Fruit fly (Drosophila melanogaster) whole organism, embryonic: ENCODE measurements around the gene CG18662.

ENCODE experiments used
- BtbVII ChIP-seq: fragments of 200-800 bp; sonication (Bioruptor generic); optimal IDR thresholded peaks from 3 replicates; lab custom pipeline; 2017; ENCODE audit warnings: missing biosample characterization, mild to moderate bottlenecking, missing genetic modification characterization
- CG10543 ChIP-seq: fragments of 200-800 bp; sonication (Bioruptor generic); optimal IDR thresholded peaks from 3 replicates; lab custom pipeline; 2017; ENCODE audit warnings: missing biosample characterization, mild to moderate bottlenecking, missing genetic modification characterization, moderate library complexity
- CG10959 ChIP-seq: fragments of 200-800 bp; sonication (Bioruptor generic); IDR thresholded peaks from 2 replicates; pipeline ENCODE4 v1.3.6; 2022; ENCODE audit warnings: missing biosample characterization, missing genetic modification characterization
- CG11398 ChIP-seq: fragments of 200-800 bp; sonication (Bioruptor generic); optimal IDR thresholded peaks from 2 replicates; lab custom pipeline; 2016; ENCODE audit warnings: missing biosample characterization, missing genetic modification characterization
- CG14014 ChIP-seq: fragments of 200-800 bp; sonication (Bioruptor generic); IDR thresholded peaks from 2 replicates; pipeline ENCODE4 v1.3.6; 2022; ENCODE audit warnings: missing biosample characterization, missing genetic modification characterization
- CG14710 ChIP-seq: fragments of 200-800 bp; sonication (Bioruptor generic); optimal IDR thresholded peaks from 3 replicates; lab custom pipeline; 2019; ENCODE audit warnings: missing biosample characterization, mild to moderate bottlenecking, missing genetic modification characterization, moderate library complexity
- CG15601 ChIP-seq: fragments of 200-800 bp; sonication (Bioruptor generic); optimal IDR thresholded peaks from 3 replicates; lab custom pipeline; 2019; ENCODE audit warnings: missing biosample characterization, mild to moderate bottlenecking, missing genetic modification characterization, moderate library complexity
- CG18599 ChIP-seq: fragments of 200-800 bp; sonication (Bioruptor generic); optimal IDR thresholded peaks from 3 replicates; lab custom pipeline; 2017; ENCODE audit warnings: missing biosample characterization, missing genetic modification characterization, mild to moderate bottlenecking, moderate library complexity, missing genetic modification reagents
- CG2678 ChIP-seq: fragments of 200-800 bp; sonication (Bioruptor generic); optimal IDR thresholded peaks from 3 replicates; lab custom pipeline; 2019; ENCODE audit warnings: missing biosample characterization, mild to moderate bottlenecking, missing genetic modification characterization, moderate library complexity
- CG2875 ChIP-seq: fragments of 200-800 bp; sonication (Bioruptor generic); optimal IDR thresholded peaks from 2 replicates; lab custom pipeline; 2017; ENCODE audit warnings: missing biosample characterization, mild to moderate bottlenecking, missing genetic modification characterization, missing genetic modification reagents
- CG3065 ChIP-seq: fragments of 200-800 bp; sonication (Bioruptor generic); optimal IDR thresholded peaks from 2 replicates; lab custom pipeline; 2016; ENCODE audit warnings: missing biosample characterization, missing genetic modification characterization
- CG34422 ChIP-seq: fragments of 200-800 bp; sonication (Bioruptor generic); IDR thresholded peaks from 3 replicates; pipeline ENCODE4 v1.3.6; 2022; ENCODE audit warnings: missing biosample characterization, missing genetic modification characterization
- CG6272 ChIP-seq: fragments of 200-800 bp; sonication (Bioruptor generic); IDR thresholded peaks from 2 replicates; pipeline ENCODE4 v1.3.6; 2022; ENCODE audit warnings: missing biosample characterization, missing genetic modification characterization
- ERR ChIP-seq: fragments of 200-800 bp; sonication (Bioruptor generic); optimal IDR thresholded peaks from 2 replicates; lab custom pipeline; 2016; ENCODE audit warnings: missing biosample characterization, missing genetic modification characterization
- Eip74EF ChIP-seq, 2 experiments: fragments of 200-800 bp in 1 of 2; fragments of >200 bp in 1 of 2; sonication (Bioruptor generic) in 1 of 2; optimal IDR thresholded peaks; 2 replicates each; lab custom pipeline; 2017 to 2019; ENCODE audit warnings: missing biosample characterization in 2 of 2, missing genetic modification characterization in 2 of 2, mild to moderate bottlenecking in 1 of 2, moderate library complexity in 1 of 2
- Gsc ChIP-seq: fragments of 200-800 bp; sonication (Bioruptor generic); IDR thresholded peaks from 2 replicates; pipeline ENCODE4 v1.3.6; 2022; ENCODE audit warnings: missing biosample characterization, missing genetic modification characterization
- HLH54F ChIP-seq: fragments of 200-800 bp; sonication (Bioruptor generic); optimal IDR thresholded peaks from 3 replicates; lab custom pipeline; 2016; ENCODE audit warnings: missing biosample characterization, missing genetic modification characterization
- Med ChIP-seq: fragments of 200-800 bp; sonication (Bioruptor generic); peaks from one replicate; lab custom pipeline; 2016; ENCODE audit warnings: missing biosample characterization, missing genetic modification characterization, mild to moderate bottlenecking, inconsistent platforms, moderate library complexity
- Nf-YC ChIP-seq: fragments of 200-800 bp; optimal IDR thresholded peaks from 3 replicates; lab custom pipeline; 2019; ENCODE audit warnings: missing biosample characterization, mild to moderate bottlenecking, missing genetic modification characterization, moderate library complexity
- Oaz ChIP-seq: fragments of 200-800 bp; sonication (Bioruptor generic); IDR thresholded peaks from 2 replicates; pipeline ENCODE4 v1.3.6; 2022; ENCODE audit warnings: missing biosample characterization, missing genetic modification characterization
- Trl ChIP-seq, 3 experiments: fragments of >200 bp in 2 of 3; fragments of 200-800 bp in 1 of 3; sonication (Bioruptor generic) in 1 of 3; optimal IDR thresholded peaks; 2 replicates in 1 of 3; 3 replicates in 2 of 3; lab custom pipeline; 2016 to 2017; ENCODE audit warnings: missing biosample characterization in 1 of 3, missing genetic modification characterization in 1 of 3
- ash1 ChIP-seq: fragments of 200-800 bp; sonication (Bioruptor generic); optimal IDR thresholded peaks from 2 replicates; lab custom pipeline; 2018; ENCODE audit warnings: missing biosample characterization, mild to moderate bottlenecking, missing genetic modification characterization
- bigmax ChIP-seq: fragments of 200-800 bp; sonication (Bioruptor generic); optimal IDR thresholded peaks from 2 replicates; lab custom pipeline; 2018; ENCODE audit warnings: missing biosample characterization, mild to moderate bottlenecking, missing genetic modification characterization
- bsh ChIP-seq, 2 experiments: fragments of 200-800 bp; sonication (Bioruptor generic); optimal IDR thresholded peaks; 2 replicates each; lab custom pipeline; 2017 to 2018; ENCODE audit warnings: mild to moderate bottlenecking in 2 of 2, missing biosample characterization in 2 of 2, missing genetic modification characterization in 2 of 2, moderate library complexity in 1 of 2
- btn ChIP-seq: fragments of 200-800 bp; sonication (Bioruptor generic); optimal IDR thresholded peaks from 2 replicates; lab custom pipeline; 2016; ENCODE audit warnings: missing biosample characterization, missing genetic modification characterization
- caup ChIP-seq: fragments of 200-800 bp; sonication (Bioruptor generic); optimal IDR thresholded peaks from 3 replicates; lab custom pipeline; 2017; ENCODE audit warnings: missing biosample characterization, mild to moderate bottlenecking, missing genetic modification characterization, moderate library complexity; ENCODE audit not compliant: severe bottlenecking
- chinmo ChIP-seq: fragments of 200-800 bp; sonication (Bioruptor generic); IDR thresholded peaks from 4 replicates; pipeline ENCODE4 v1.3.6; 2022; ENCODE audit warnings: missing biosample characterization, missing genetic modification characterization; ENCODE audit not compliant: partially characterized antibody
- cwo ChIP-seq: fragments of 200-800 bp; sonication (Bioruptor generic); optimal IDR thresholded peaks from 3 replicates; lab custom pipeline; 2017; ENCODE audit warnings: missing biosample characterization, missing genetic modification characterization, mild to moderate bottlenecking, moderate library complexity, missing genetic modification reagents
- dmrt11E ChIP-seq: fragments of 200-800 bp; sonication (Bioruptor generic); optimal IDR thresholded peaks from 3 replicates; lab custom pipeline; 2018; ENCODE audit warnings: missing biosample characterization, mild to moderate bottlenecking, missing genetic modification characterization, moderate library complexity
- esg ChIP-seq: fragments of 200-800 bp; sonication (Bioruptor generic); conservative IDR thresholded peaks from 2 replicates; pipeline ENCODE4 v1.3.6; 2022; ENCODE audit warnings: missing biosample characterization, missing genetic modification characterization
- exex ChIP-seq: fragments of 200-800 bp; sonication (Bioruptor generic); optimal IDR thresholded peaks from 4 replicates; lab custom pipeline; 2018; ENCODE audit warnings: missing biosample characterization, mild to moderate bottlenecking, missing genetic modification characterization, moderate library complexity
- grn ChIP-seq: fragments of 200-800 bp; sonication (Bioruptor generic); optimal IDR thresholded peaks from 3 replicates; lab custom pipeline; 2017; ENCODE audit warnings: missing biosample characterization, missing genetic modification characterization
- gro ChIP-seq: fragments of 200-800 bp; sonication (Bioruptor generic); optimal IDR thresholded peaks from 2 replicates; lab custom pipeline; 2016; ENCODE audit warnings: missing biosample characterization, missing genetic modification characterization
- kni ChIP-seq: fragments of 200-800 bp; sonication (Bioruptor generic); optimal IDR thresholded peaks from 3 replicates; lab custom pipeline; 2017; ENCODE audit warnings: mild to moderate bottlenecking, missing biosample characterization, missing genetic modification reagents, missing genetic modification characterization
- lab ChIP-seq: fragments of 200-800 bp; sonication (Bioruptor generic); optimal IDR thresholded peaks from 3 replicates; lab custom pipeline; 2017; ENCODE audit warnings: missing biosample characterization, missing genetic modification characterization, mild to moderate bottlenecking, moderate library complexity, missing genetic modification reagents
- mirr ChIP-seq: fragments of 200-800 bp; sonication (Bioruptor generic); optimal IDR thresholded peaks from 3 replicates; lab custom pipeline; 2018; ENCODE audit warnings: missing biosample characterization, mild to moderate bottlenecking, missing genetic modification characterization
- pho ChIP-seq: fragments of 200-800 bp; sonication (Bioruptor generic); optimal IDR thresholded peaks from 2 replicates; lab custom pipeline; 2016; ENCODE audit warnings: missing biosample characterization, missing genetic modification characterization
- pita ChIP-seq: fragments of 200-800 bp; sonication (Bioruptor generic); optimal IDR thresholded peaks from 2 replicates; lab custom pipeline; 2017; ENCODE audit warnings: missing biosample characterization, mild to moderate bottlenecking, missing genetic modification characterization
- pum ChIP-seq: fragments of 200-800 bp; sonication (Bioruptor generic); optimal IDR thresholded peaks from 2 replicates; lab custom pipeline; 2016; ENCODE audit warnings: missing biosample characterization, missing genetic modification characterization
- pzg ChIP-seq: fragments of 200-800 bp; sonication (Bioruptor generic); optimal IDR thresholded peaks from 3 replicates; lab custom pipeline; 2018; ENCODE audit warnings: missing biosample characterization, mild to moderate bottlenecking, missing genetic modification characterization, moderate library complexity
- repo ChIP-seq: fragments of 200-800 bp; sonication (Bioruptor generic); optimal IDR thresholded peaks from 2 replicates; lab custom pipeline; 2016; ENCODE audit warnings: missing biosample characterization, missing genetic modification characterization
- rib ChIP-seq: fragments of 200-800 bp; sonication (Bioruptor generic); IDR thresholded peaks from 2 replicates; pipeline ENCODE4 v1.3.6; 2022; ENCODE audit warnings: missing biosample characterization, missing genetic modification characterization
- sima ChIP-seq: fragments of 200-800 bp; sonication (Bioruptor generic); optimal IDR thresholded peaks from 2 replicates; lab custom pipeline; 2016; ENCODE audit warnings: missing biosample characterization, missing genetic modification characterization
- sug ChIP-seq: fragments of 200-800 bp; optimal IDR thresholded peaks from 2 replicates; lab custom pipeline; 2019; ENCODE audit warnings: missing biosample characterization, mild to moderate bottlenecking, missing genetic modification characterization, moderate library complexity
- tx ChIP-seq: fragments of 200-800 bp; sonication (Bioruptor generic); optimal IDR thresholded peaks from 2 replicates; lab custom pipeline; 2016; ENCODE audit warnings: missing biosample characterization, missing genetic modification characterization
- usp ChIP-seq: fragments of >200 bp; optimal IDR thresholded peaks from 2 replicates; lab custom pipeline; 2017; ENCODE audit warnings: missing biosample characterization, missing genetic modification characterization

CG18662 gene

DNA sequence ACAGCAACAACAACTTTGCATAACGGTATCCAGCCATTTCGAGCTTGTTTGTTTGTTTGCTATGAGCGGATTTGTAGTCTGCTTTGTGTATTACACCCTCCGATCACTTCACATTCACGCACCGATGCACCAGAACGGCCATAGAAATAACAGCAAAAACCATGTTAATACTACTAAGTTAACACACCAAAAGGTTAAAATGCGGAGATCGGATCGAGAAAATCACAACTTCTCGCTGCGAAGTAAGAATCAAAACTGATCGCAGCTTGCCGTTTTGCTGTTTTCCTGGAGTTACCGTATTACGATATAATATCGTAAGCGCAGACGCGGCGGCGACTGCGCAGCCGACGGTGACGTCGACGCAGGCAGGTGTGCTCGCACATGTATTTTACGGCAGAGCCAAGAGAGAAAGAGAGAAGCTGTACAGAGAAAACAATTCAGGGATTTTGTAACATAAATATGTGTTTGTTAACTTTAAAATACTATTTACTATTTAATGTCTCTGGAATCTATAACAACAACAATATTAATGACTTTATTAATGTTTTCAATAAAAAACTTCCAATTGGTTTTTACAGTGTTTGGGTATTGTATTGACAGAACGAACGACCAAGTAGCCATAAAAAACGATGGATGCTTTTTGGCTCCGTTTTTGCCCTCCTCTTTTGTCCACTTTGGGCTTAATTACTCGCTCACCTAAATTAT lies 4.3 kb downstream of the CG18662 start, which contains the start of gene CG13101 (continued):
- TF ChIP-seq ash1: no peak
- peak; percentile 74 for TF ChIP-seq ERR (GFP tag; lab: Kevin White, UChicago)
- TF ChIP-seq btn: no peak
- TF ChIP-seq CG11398: peak; percentile 54
- peak; percentile 89 for TF ChIP-seq cwo (GFP tag; lab: Kevin White, UChicago)
- peak; percentile 95; the same call in 2 of the 3 replicates for TF ChIP-seq CG34422 (GFP tag; lab: Robert Waterston, UW)
- TF ChIP-seq pum: peak; percentile 85
- TF ChIP-seq pho (GFP tag; lab: Kevin White, UChicago): peak; percentile 91
- TF ChIP-seq, all 482 proteins: peak for 406

DNA sequence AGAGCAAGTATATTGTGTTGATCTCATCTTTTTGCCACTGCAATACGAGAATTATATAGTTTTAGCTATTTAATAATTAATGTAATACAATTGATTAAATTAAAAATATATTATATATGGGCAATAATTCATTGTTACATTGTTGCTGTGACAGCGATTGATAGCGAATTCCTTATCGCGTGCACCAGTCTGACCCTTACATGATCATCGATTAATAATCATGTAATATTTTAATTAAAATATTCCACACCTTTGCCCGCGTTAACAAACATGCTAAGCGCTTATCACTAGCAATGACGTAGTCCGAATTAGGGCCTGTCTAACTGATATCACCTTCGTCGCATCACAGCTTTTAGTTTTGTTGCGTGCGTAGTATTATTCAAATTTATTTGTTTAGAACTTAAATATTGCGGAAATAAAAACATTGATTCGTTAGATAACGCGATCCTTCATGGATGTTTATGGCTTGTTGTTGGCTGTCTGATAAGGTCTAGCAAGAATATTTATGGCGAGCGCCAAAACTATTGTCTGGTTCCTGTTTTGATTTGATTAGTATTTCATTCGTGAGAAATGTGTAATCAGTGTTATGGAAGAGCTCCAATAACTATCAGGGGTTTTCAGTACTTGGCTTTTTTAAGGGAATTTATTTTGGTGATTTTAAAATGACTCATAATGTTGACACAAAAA lies 6.9 kb downstream of the CG18662 start:
- TF ChIP-seq rib: no peak
- TF ChIP-seq Trl (optimal IDR thresholded peaks at IDR 0.05; lab: Kevin White, UChicago): no peak
- TF ChIP-seq Trl (GFP tag; optimal IDR thresholded peaks at IDR 0.05; lab: Kevin White, UChicago): no peak
- TF ChIP-seq bigmax (GFP tag; lab: Kevin White, UChicago): no peak
- TF ChIP-seq CG2875 (GFP tag; lab: Kevin White, UChicago): no peak
- TF ChIP-seq Eip74EF (GFP tag; optimal IDR thresholded peaks at IDR 0.05; lab: Kevin White, UChicago): peak in 1 of 2 experiments; percentile 67
- TF ChIP-seq esg (GFP tag; lab: Robert Waterston, UW): no peak
- no peak for TF ChIP-seq Gsc (GFP tag; lab: Robert Waterston, UW)
- TF ChIP-seq gro: peak; percentile 14
- TF ChIP-seq CG10543 (GFP tag; lab: Kevin White, UChicago): peak; percentile 13
- TF ChIP-seq mirr (GFP tag; lab: Kevin White, UChicago): peak; percentile 84
- no peak for TF ChIP-seq Nf-YC (tag; lab: Kevin White, UChicago)
- TF ChIP-seq Oaz (GFP tag; lab: Robert Waterston, UW): no peak
- no peak for TF ChIP-seq pita
- no peak for TF ChIP-seq CG15601 (tag; lab: Kevin White, UChicago)
- TF ChIP-seq sug (tag; lab: Kevin White, UChicago): peak; percentile 83
- TF ChIP-seq Med (GFP tag; lab: Kevin White, UChicago): peak; percentile 41
- TF ChIP-seq HLH54F: no peak
- peak; percentile 31 for TF ChIP-seq grn
- TF ChIP-seq tx (GFP tag; lab: Kevin White, UChicago): no peak
- TF ChIP-seq CG3065 (GFP tag; lab: Kevin White, UChicago): no peak
- no peak for TF ChIP-seq sima
- TF ChIP-seq CG18599 (GFP tag; lab: Kevin White, UChicago): peak; percentile 25
- no peak for TF ChIP-seq caup (GFP tag; lab: Kevin White, UChicago)
- no peak for TF ChIP-seq CG10959 (GFP tag; lab: Robert Waterston, UW)
- no peak for TF ChIP-seq bsh (GFP tag; optimal IDR thresholded peaks at IDR 0.05; lab: Kevin White, UChicago)
- peak; percentile 93 for TF ChIP-seq exex (tag; lab: Kevin White, UChicago)
- peak; percentile 32 for TF ChIP-seq BtbVII (GFP tag; lab: Kevin White, UChicago)
- TF ChIP-seq CG14710 (tag; lab: Kevin White, UChicago): no peak
- TF ChIP-seq CG6272: no peak
- no peak for TF ChIP-seq CG14014 (GFP tag; lab: Robert Waterston, UW)
- no peak for TF ChIP-seq repo (GFP tag; lab: Kevin White, UChicago)
- no peak for TF ChIP-seq pzg (GFP tag; lab: Kevin White, UChicago)
- no peak for TF ChIP-seq dmrt11E (tag; lab: Kevin White, UChicago)
- TF ChIP-seq chinmo: 0 out of 4 replicates have a peak, but pooled peaks have one; percentile 44
- TF ChIP-seq CG2678 (tag; lab: Kevin White, UChicago): peak; percentile 10
- no peak for TF ChIP-seq kni (GFP tag; lab: Kevin White, UChicago)
- TF ChIP-seq lab (GFP tag; lab: Kevin White, UChicago): peak; percentile 15
- no peak for TF ChIP-seq usp (GFP tag; lab: Kevin White, UChicago)
